Worm (Caenorhabditis elegans): Measurements from ENCODE around the gene C02B4.3.

C02B4.3 gene

ce11 chrX:12661091-12661526, 1.5 kb upstream of the C02B4.3 start (continued):
- TF ChIP-seq hlh-30 (tag; optimal IDR thresholded peaks at IDR 0.05; ENCODE audit: insufficient read depth) (peak; percentile 84), pha-2 (tag; optimal IDR thresholded peaks at IDR 0.05) (peak; percentile 68), tbx-2 (tag; optimal IDR thresholded peaks at IDR 0.05) (peak; percentile 83), T23F11.4 (GFP tag; optimal IDR thresholded peaks at IDR 0.05) (peak; percentile 82), Y22D7AL.16 (tag; optimal IDR thresholded peaks at IDR 0.05) (peak; percentile 60), F13H6.1 (tag; optimal IDR thresholded peaks at IDR 0.05) (peak; percentile 70), ceh-30 (tag; optimal IDR thresholded peaks at IDR 0.05) (no peak), che-1 (tag; optimal IDR thresholded peaks at IDR 0.05) (peak; percentile 82), hlh-15 (tag; optimal IDR thresholded peaks at IDR 0.05) (peak; percentile 24), pros-1 (tag; optimal IDR thresholded peaks at IDR 0.05) (no peak), ceh-6 (GFP tag; optimal IDR thresholded peaks at IDR 0.05) (peak; percentile 83), unc-55 (GFP tag; optimal IDR thresholded peaks at IDR 0.05) (no peak), lim-6 (tag; optimal IDR thresholded peaks at IDR 0.05) (no peak), ztf-16 (tag; optimal IDR thresholded peaks at IDR 0.05) (peak; percentile 73), dve-1 (tag; optimal IDR thresholded peaks at IDR 0.05) (peak; percentile 83), mec-3 (tag; optimal IDR thresholded peaks at IDR 0.05; ENCODE audit: borderline replicate concordance) (peak; percentile 1), elt-2 (tag; optimal IDR thresholded peaks at IDR 0.05) (peak; percentile 85), ceh-48 (tag; optimal IDR thresholded peaks at IDR 0.05) (peak; percentile 53), nhr-232 (tag; optimal IDR thresholded peaks at IDR 0.05) (peak; percentile 81), ceh-22 (tag; optimal IDR thresholded peaks at IDR 0.05) (no peak), ceh-9 (tag; optimal IDR thresholded peaks at IDR 0.05) (peak; percentile 13), nhr-11 (tag; optimal IDR thresholded peaks at IDR 0.05) (no peak), ceh-34 (tag; optimal IDR thresholded peaks at IDR 0.05) (peak; percentile 81), C08G9.2 (tag; optimal IDR thresholded peaks at IDR 0.05) (peak; percentile 69), rnt-1 (tag; optimal IDR thresholded peaks at IDR 0.05) (peak; percentile 84), unc-86 (tag; optimal IDR thresholded peaks at IDR 0.05) (peak; percentile 81), lin-11 (tag; optimal IDR thresholded peaks at IDR 0.05) (peak; percentile 77), dmd-4 (tag; optimal IDR thresholded peaks at IDR 0.05; ENCODE audit: borderline replicate concordance) (peak; percentile 64), hlh-8 (tag; optimal IDR thresholded peaks at IDR 0.05) (peak; percentile 52), pag-3 (tag; optimal IDR thresholded peaks at IDR 0.05; ENCODE audit: borderline replicate concordance) (no peak), sox-4 (tag; optimal IDR thresholded peaks at IDR 0.05) (peak; percentile 75), hlh-13 (GFP tag; optimal IDR thresholded peaks at IDR 0.05) (peak; percentile 67), elt-4 (tag; optimal IDR thresholded peaks at IDR 0.05) (no peak), pat-9 (tag; optimal IDR thresholded peaks at IDR 0.05) (peak; percentile 86), odd-2 (tag; optimal IDR thresholded peaks at IDR 0.05) (peak; percentile 32), syd-9 (tag; optimal IDR thresholded peaks at IDR 0.05) (peak; percentile 72), fkh-10 (GFP tag; optimal IDR thresholded peaks at IDR 0.05) (no peak), ets-4 (tag; optimal IDR thresholded peaks at IDR 0.05) (peak; percentile 11), sdc-2 (tag; optimal IDR thresholded peaks at IDR 0.05) (peak; percentile 86), pqm-1 (tag; optimal IDR thresholded peaks at IDR 0.05) (no peak), ceh-2 (tag; optimal IDR thresholded peaks at IDR 0.05) (peak; percentile 70), fkh-6 (tag; optimal IDR thresholded peaks at IDR 0.05) (peak; percentile 64), hlh-6 (tag; optimal IDR thresholded peaks at IDR 0.05) (peak; percentile 92), eyg-1 (tag; optimal IDR thresholded peaks at IDR 0.05) (peak; percentile 36), ceh-18 (tag; optimal IDR thresholded peaks at IDR 0.05) (peak; percentile 66), zip-5 (tag; optimal IDR thresholded peaks at IDR 0.05) (peak; percentile 39), unc-3 (GFP tag; conservative IDR thresholded peaks at IDR 0.05) (peak; percentile 53), unc-3 (tag; optimal IDR thresholded peaks at IDR 0.05) (peak; percentile 44), ama-1 (optimal IDR thresholded peaks at IDR 0.05) (no peak), ttx-3 (tag; optimal IDR thresholded peaks at IDR 0.05) (peak; percentile 78), fax-1 (tag; optimal IDR thresholded peaks at IDR 0.05) (peak; percentile 73), unc-42 (tag; optimal IDR thresholded peaks at IDR 0.05) (peak; percentile 34)

Data from whole organism, late embryonic.